Worm (Caenorhabditis elegans) whole organism, L1 larva: ENCODE results near the gene cct-7.

Source experiments
- C04F5.9 ChIP-seq: sonication (generic microtip); optimal IDR thresholded peaks from 2 replicates; lab custom pipeline; 2016; ENCODE audit warnings: missing genetic modification characterization, missing compliant biosample characterization
- C16A3.4 ChIP-seq: fragments of 150-350 bp; optimal IDR thresholded peaks from 2 replicates; lab custom pipeline; 2014; ENCODE audit warnings: missing biosample characterization, missing genetic modification characterization
- C34B4.2 ChIP-seq: sonication (generic microtip); optimal IDR thresholded peaks from 2 replicates; lab custom pipeline; 2017; ENCODE audit warnings: mild to moderate bottlenecking, missing genetic modification characterization, missing compliant biosample characterization
- F16B12.6 ChIP-seq: fragments of 150-350 bp; optimal IDR thresholded peaks from 2 replicates; lab custom pipeline; 2014; ENCODE audit warnings: missing biosample characterization, missing genetic modification characterization
- alr-1 ChIP-seq: fragments of 200-800 bp; sonication (Bioruptor generic); optimal IDR thresholded peaks from 2 replicates; lab custom pipeline; 2018; ENCODE audit warnings: borderline replicate concordance, mild to moderate bottlenecking, missing genetic modification characterization, missing compliant biosample characterization
- blmp-1 ChIP-seq: fragments of 150-350 bp; optimal IDR thresholded peaks from 2 replicates; lab custom pipeline; 2014; ENCODE audit warnings: missing biosample characterization, missing genetic modification characterization
- ceh-82 ChIP-seq, 3 experiments: fragments of 150-350 bp in 1 of 3; sonication (generic microtip) in 2 of 3; optimal IDR thresholded peaks; 2 replicates each; lab custom pipeline; 2014 to 2017; ENCODE audit warnings: missing biosample characterization in 3 of 3, missing genetic modification characterization in 3 of 3
- dpl-1 ChIP-seq, 3 experiments: fragments of 150-350 bp in 2 of 3; sonication (generic microtip) in 1 of 3; optimal IDR thresholded peaks; 2 replicates each; lab custom pipeline; 2014 to 2017; ENCODE audit warnings: missing biosample characterization in 3 of 3, missing genetic modification characterization in 3 of 3, missing genetic modification reagents in 3 of 3
- dsc-1 ChIP-seq: sonication (generic microtip); optimal IDR thresholded peaks from 2 replicates; lab custom pipeline; 2016; ENCODE audit warnings: mild to moderate bottlenecking, missing genetic modification characterization, missing compliant biosample characterization
- egl-27 ChIP-seq, 2 experiments: fragments of 150-350 bp in 1 of 2; sonication (generic microtip); optimal IDR thresholded peaks; 3 replicates each; lab custom pipeline; 2017 to 2018; ENCODE audit warnings: missing biosample characterization in 2 of 2, missing genetic modification characterization in 2 of 2, missing genetic modification reagents in 2 of 2
- elt-2 ChIP-seq: sonication (generic microtip); optimal IDR thresholded peaks from 2 replicates; lab custom pipeline; 2016; ENCODE audit warnings: missing genetic modification characterization, mild to moderate bottlenecking, inconsistent platforms, missing compliant biosample characterization, missing genetic modification reagents
- fkh-10 ChIP-seq: sonication (generic microtip); optimal IDR thresholded peaks from 2 replicates; lab custom pipeline; 2017; ENCODE audit warnings: missing biosample characterization, missing genetic modification reagents, missing genetic modification characterization
- fkh-4 ChIP-seq: sonication (generic microtip); optimal IDR thresholded peaks from 2 replicates; lab custom pipeline; 2016; ENCODE audit warnings: missing compliant biosample characterization, missing genetic modification characterization, borderline replicate concordance
- grh-1 ChIP-seq: fragments of 200-800 bp; sonication (Bioruptor generic); IDR thresholded peaks from 2 replicates; pipeline ENCODE4 v1.3.6; 2022; ENCODE audit warnings: missing genetic modification reagents, missing genetic modification characterization, missing compliant biosample characterization
- hlh-4 ChIP-seq: sonication (generic microtip); optimal IDR thresholded peaks from 2 replicates; lab custom pipeline; 2016; ENCODE audit warnings: mild to moderate bottlenecking, missing genetic modification characterization, missing compliant biosample characterization
- hpl-2 ChIP-seq: fragments of 150-350 bp; optimal IDR thresholded peaks from 2 replicates; lab custom pipeline; 2014; ENCODE audit warnings: missing biosample characterization, missing genetic modification reagents, missing genetic modification characterization
- irx-1 ChIP-seq: sonication (generic microtip); optimal IDR thresholded peaks from 2 replicates; lab custom pipeline; 2016; ENCODE audit warnings: missing genetic modification characterization, missing compliant biosample characterization
- isw-1 ChIP-seq: fragments of 200-800 bp; sonication (Bioruptor generic); IDR thresholded peaks from 2 replicates; pipeline ENCODE4 v1.3.6; 2022; ENCODE audit warnings: missing genetic modification characterization, missing compliant biosample characterization
- jun-1 ChIP-seq: fragments of 150-350 bp; optimal IDR thresholded peaks from 2 replicates; lab custom pipeline; 2014; ENCODE audit warnings: missing biosample characterization, missing genetic modification reagents, missing genetic modification characterization
- lin-13 ChIP-seq: fragments of 150-350 bp; optimal IDR thresholded peaks from 2 replicates; lab custom pipeline; 2014; ENCODE audit warnings: missing biosample characterization, missing genetic modification reagents, missing genetic modification characterization
- lin-14 ChIP-seq: fragments of 200-800 bp; sonication (Bioruptor generic); optimal IDR thresholded peaks from 2 replicates; lab custom pipeline; 2018; ENCODE audit warnings: mild to moderate bottlenecking, missing genetic modification characterization, moderate library complexity, missing compliant biosample characterization
- lir-3 ChIP-seq: sonication (generic microtip); optimal IDR thresholded peaks from 2 replicates; lab custom pipeline; 2016; ENCODE audit warnings: mild to moderate bottlenecking, missing genetic modification characterization, moderate library complexity, missing compliant biosample characterization; ENCODE audit not compliant: poor library complexity
- mab-9 ChIP-seq: fragments of 200-800 bp; sonication (Bioruptor generic); IDR thresholded peaks from 2 replicates; pipeline ENCODE4 v1.3.6; 2022; ENCODE audit warnings: missing genetic modification reagents, missing genetic modification characterization, missing compliant biosample characterization
- nhr-11 ChIP-seq: fragments of 150-350 bp; optimal IDR thresholded peaks from 2 replicates; lab custom pipeline; 2014; ENCODE audit warnings: missing biosample characterization, missing genetic modification characterization
- nhr-28 ChIP-seq: fragments of 150-350 bp; optimal IDR thresholded peaks from 2 replicates; lab custom pipeline; 2014; ENCODE audit warnings: missing biosample characterization, missing genetic modification characterization
- nhr-77 ChIP-seq: fragments of 150-350 bp; optimal IDR thresholded peaks from 2 replicates; lab custom pipeline; 2014; ENCODE audit warnings: missing biosample characterization, missing genetic modification characterization
- nhr-85 ChIP-seq: sonication (generic microtip); peaks from one replicate; lab custom pipeline; 2016; ENCODE audit warnings: missing genetic modification characterization, inconsistent platforms, missing compliant biosample characterization
- nhr-90 ChIP-seq: sonication (generic microtip); optimal IDR thresholded peaks from 2 replicates; lab custom pipeline; 2016; ENCODE audit warnings: mild to moderate bottlenecking, missing genetic modification characterization, missing compliant biosample characterization; ENCODE audit not compliant: poor library complexity
- pqm-1 ChIP-seq: sonication (generic microtip); optimal IDR thresholded peaks from 3 replicates; lab custom pipeline; 2017; ENCODE audit warnings: missing biosample characterization, missing genetic modification characterization
- snpc-4 ChIP-seq: fragments of 150-350 bp; optimal IDR thresholded peaks from 2 replicates; lab custom pipeline; 2014; ENCODE audit warnings: missing biosample characterization, missing genetic modification characterization
- sup-37 ChIP-seq: fragments of 200-800 bp; sonication (Bioruptor generic); optimal IDR thresholded peaks from 2 replicates; lab custom pipeline; 2018; ENCODE audit warnings: mild to moderate bottlenecking, missing genetic modification characterization, missing compliant biosample characterization
- swsn-7 ChIP-seq: sonication (generic microtip); optimal IDR thresholded peaks from 2 replicates; lab custom pipeline; 2016; ENCODE audit warnings: missing genetic modification characterization, missing compliant biosample characterization
- unc-62 ChIP-seq: fragments of 150-350 bp; optimal IDR thresholded peaks from 2 replicates; lab custom pipeline; 2014; ENCODE audit warnings: missing biosample characterization, missing genetic modification reagents, missing genetic modification characterization
- unc-86 ChIP-seq: sonication (generic microtip); optimal IDR thresholded peaks from 2 replicates; lab custom pipeline; 2016; ENCODE audit warnings: missing genetic modification characterization, missing compliant biosample characterization
- unc-98 ChIP-seq: fragments of 200-800 bp; sonication (Bioruptor generic); IDR thresholded peaks from 2 replicates; pipeline ENCODE4 v1.3.6; 2022; ENCODE audit warnings: missing genetic modification characterization, missing compliant biosample characterization
- xbp-1 ChIP-seq: sonication (generic microtip); optimal IDR thresholded peaks from 2 replicates; lab custom pipeline; 2016; ENCODE audit warnings: missing genetic modification characterization, missing compliant biosample characterization
- zag-1 ChIP-seq: fragments of 150-350 bp; optimal IDR thresholded peaks from 2 replicates; lab custom pipeline; 2014; ENCODE audit warnings: missing biosample characterization, missing genetic modification characterization
- zip-4 ChIP-seq: fragments of 200-800 bp; sonication (Bioruptor generic); optimal IDR thresholded peaks from 2 replicates; lab custom pipeline; 2018; ENCODE audit warnings: mild to moderate bottlenecking, missing genetic modification characterization, moderate library complexity, missing compliant biosample characterization
- ztf-4 ChIP-seq: fragments of 150-350 bp; optimal IDR thresholded peaks from 2 replicates; lab custom pipeline; 2014; ENCODE audit warnings: missing biosample characterization, missing genetic modification characterization

cct-7 gene

ce11 chrV:1875497-1875988 lies 3.5 kb downstream of the cct-7 start (continued):
- no peak for TF ChIP-seq lir-3
- no peak for TF ChIP-seq xbp-1
- no peak for TF ChIP-seq swsn-7 (tag; lab: Kevin White, UChicago)
- peak; percentile 27 for TF ChIP-seq irx-1 (tag; lab: Kevin White, UChicago)
- peak; percentile 34 for TF ChIP-seq dsc-1
- TF ChIP-seq snpc-4 (tag; lab: Kevin White, UChicago), result no peak
- TF ChIP-seq hpl-2 (GFP tag; lab: Kevin White, UChicago), result no peak
- TF ChIP-seq unc-98 (GFP tag; lab: Robert Waterston, UW), result no peak
- no peak for TF ChIP-seq lin-14
- TF ChIP-seq fkh-10 (GFP tag; lab: Kevin White, UChicago), result no peak
- no peak for TF ChIP-seq nhr-11
- TF ChIP-seq sup-37 (GFP tag; lab: Kevin White, UChicago), result no peak
- peak; percentile 71 for TF ChIP-seq nhr-85 (tag; lab: Kevin White, UChicago)
- TF ChIP-seq unc-86 (tag; lab: Kevin White, UChicago), result no peak
- TF ChIP-seq alr-1 (tag; lab: Kevin White, UChicago), result no peak
- no peak for TF ChIP-seq egl-27 (tag; optimal IDR thresholded peaks at IDR 0.05; lab: Kevin White, UChicago)
- TF ChIP-seq unc-62 (GFP tag; lab: Kevin White, UChicago), result no peak
- no peak for TF ChIP-seq jun-1
- TF ChIP-seq blmp-1 (tag; lab: Kevin White, UChicago), result no peak
- no peak for TF ChIP-seq zip-4
- no peak for TF ChIP-seq C16A3.4 (tag; lab: Kevin White, UChicago)
- TF ChIP-seq lin-13 (GFP tag; lab: Kevin White, UChicago), result no peak
- TF ChIP-seq ceh-82 (tag; optimal IDR thresholded peaks at IDR 0.05; lab: Kevin White, UChicago), result no peak
- TF ChIP-seq ztf-4 (tag; lab: Kevin White, UChicago), result peak; percentile 65
- TF ChIP-seq F16B12.6, result no peak
- no peak for TF ChIP-seq C04F5.9 (tag; lab: Kevin White, UChicago)
- no peak for TF ChIP-seq hlh-4 (tag; lab: Kevin White, UChicago)
- no peak for TF ChIP-seq C34B4.2
- TF ChIP-seq fkh-4 (tag; lab: Kevin White, UChicago), result no peak
- no peak for TF ChIP-seq nhr-28 (tag; lab: Kevin White, UChicago)
- TF ChIP-seq mab-9 (GFP tag; lab: Robert Waterston, UW), result no peak

- TF ChIP-seq nhr-77 (tag; lab: Kevin White, UChicago), result no peak
- no peak for TF ChIP-seq nhr-28 (tag; lab: Kevin White, UChicago)
- no peak for TF ChIP-seq dpl-1 (GFP tag; optimal IDR thresholded peaks at IDR 0.05; lab: Kevin White, UChicago)
- TF ChIP-seq fkh-10 (GFP tag; lab: Kevin White, UChicago), result no peak
- TF ChIP-seq C04F5.9 (tag; lab: Kevin White, UChicago), result no peak
- TF ChIP-seq zag-1 (tag; lab: Kevin White, UChicago), result no peak
- no peak for TF ChIP-seq lin-14
- no peak for TF ChIP-seq grh-1 (GFP tag; lab: Robert Waterston, UW)
- no peak for TF ChIP-seq isw-1 (GFP tag; lab: Robert Waterston, UW)
- TF ChIP-seq pqm-1, result no peak
- no peak for TF ChIP-seq mab-9 (GFP tag; lab: Robert Waterston, UW)
- no peak for TF ChIP-seq nhr-90 (tag; lab: Kevin White, UChicago)
These were observed 6.0 kb downstream of the cct-7 start for ce11 chrV:1878030-1878429.

DNA sequence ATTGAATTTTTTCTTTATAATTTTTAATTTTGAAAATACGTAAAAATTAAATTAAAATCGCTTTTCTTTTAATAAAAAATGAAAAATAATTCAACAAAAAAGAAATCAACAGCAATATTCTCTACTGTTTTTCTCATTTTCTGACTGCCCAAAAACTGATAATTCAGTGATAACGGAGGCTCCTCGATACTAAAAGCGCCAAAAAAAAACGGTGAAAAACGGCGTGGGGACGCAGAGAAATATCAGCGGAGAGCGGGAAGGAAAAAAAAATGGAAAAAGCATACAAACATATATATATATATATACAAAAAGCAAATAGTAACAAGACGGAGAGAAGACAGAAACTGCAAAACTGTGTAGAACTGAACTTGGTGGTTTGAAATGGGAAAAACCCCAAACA lies 11.1 kb downstream of the cct-7 start:
- TF ChIP-seq nhr-90 (tag; lab: Kevin White, UChicago) (peak; percentile 22), elt-2 (tag; lab: Kevin White, UChicago) (peak; percentile 1), nhr-85 (tag; lab: Kevin White, UChicago) (no peak)
